Worm (Caenorhabditis elegans) whole organism, young adult: Measurements from ENCODE around the gene ttr-45.

ENCODE experiments used
- C06A6.2 ChIP-seq: fragments of 200-800 bp; sonication (Bioruptor generic); conservative IDR thresholded peaks from 2 replicates; pipeline ENCODE4 v1.3.6; 2022; ENCODE audit warnings: missing genetic modification characterization, missing compliant biosample characterization
- F10E7.11 ChIP-seq: sonication (generic microtip); optimal IDR thresholded peaks from 2 replicates; lab custom pipeline; 2017; ENCODE audit warnings: mild to moderate bottlenecking, missing genetic modification characterization, moderate library complexity, missing compliant biosample characterization
- F23B12.7 ChIP-seq: sonication (generic microtip); optimal IDR thresholded peaks from 2 replicates; lab custom pipeline; 2017; ENCODE audit warnings: missing genetic modification characterization, mild to moderate bottlenecking, missing compliant biosample characterization, antibody characterized with exemption, moderate library complexity; ENCODE audit not compliant: insufficient read depth
- aptf-2 ChIP-seq: fragments of 200-800 bp; sonication (Bioruptor generic); conservative IDR thresholded peaks from 2 replicates; pipeline ENCODE4 v1.3.6; 2022; ENCODE audit warnings: missing genetic modification reagents, missing genetic modification characterization, missing compliant biosample characterization
- atf-7 ChIP-seq: sonication (generic microtip); optimal IDR thresholded peaks from 2 replicates; lab custom pipeline; 2017; ENCODE audit warnings: mild to moderate bottlenecking, missing genetic modification characterization, missing compliant biosample characterization
- attf-3 ChIP-seq: fragments of 200-800 bp; sonication (Bioruptor generic); conservative IDR thresholded peaks from 2 replicates; pipeline ENCODE4 v1.3.6; 2022; ENCODE audit warnings: missing genetic modification reagents, missing genetic modification characterization, missing compliant biosample characterization
- cebp-1 ChIP-seq, 2 experiments: fragments of 200-800 bp in 1 of 2; sonication (Bioruptor generic) in 1 of 2; sonication (generic microtip) in 1 of 2; IDR thresholded peaks in 1 of 2; optimal IDR thresholded peaks in 1 of 2; 2 replicates each; pipeline versions ENCODE4 v1.3.6 to Lab custom; 2017 to 2022; ENCODE audit warnings: missing compliant biosample characterization in 2 of 2, missing genetic modification characterization in 2 of 2, mild to moderate bottlenecking in 1 of 2, missing genetic modification reagents in 1 of 2, moderate library complexity in 1 of 2
- ceh-40 ChIP-seq: fragments of 200-800 bp; sonication (Bioruptor generic); IDR thresholded peaks from 2 replicates; pipeline ENCODE4 v1.3.6; 2022; ENCODE audit warnings: missing genetic modification characterization, missing compliant biosample characterization
- ets-4 ChIP-seq: fragments of 200-800 bp; sonication (Bioruptor generic); optimal IDR thresholded peaks from 2 replicates; lab custom pipeline; 2018; ENCODE audit warnings: mild to moderate bottlenecking, missing genetic modification characterization, missing compliant biosample characterization
- lin-26 ChIP-seq: fragments of 200-800 bp; sonication (Bioruptor generic); IDR thresholded peaks from 2 replicates; pipeline ENCODE4 v1.3.6; 2022; ENCODE audit warnings: missing genetic modification reagents, missing genetic modification characterization, missing compliant biosample characterization
- nfya-1 ChIP-seq: sonication (generic microtip); optimal IDR thresholded peaks from 2 replicates; lab custom pipeline; 2017; ENCODE audit warnings: antibody characterized with exemption, missing compliant biosample characterization, missing genetic modification characterization, borderline replicate concordance; ENCODE audit not compliant: insufficient read depth
- nhr-90 ChIP-seq: sonication (generic microtip); optimal IDR thresholded peaks from 2 replicates; lab custom pipeline; 2016; ENCODE audit warnings: missing genotype, mild to moderate bottlenecking, missing genetic modification characterization, missing compliant biosample characterization

DNA sequence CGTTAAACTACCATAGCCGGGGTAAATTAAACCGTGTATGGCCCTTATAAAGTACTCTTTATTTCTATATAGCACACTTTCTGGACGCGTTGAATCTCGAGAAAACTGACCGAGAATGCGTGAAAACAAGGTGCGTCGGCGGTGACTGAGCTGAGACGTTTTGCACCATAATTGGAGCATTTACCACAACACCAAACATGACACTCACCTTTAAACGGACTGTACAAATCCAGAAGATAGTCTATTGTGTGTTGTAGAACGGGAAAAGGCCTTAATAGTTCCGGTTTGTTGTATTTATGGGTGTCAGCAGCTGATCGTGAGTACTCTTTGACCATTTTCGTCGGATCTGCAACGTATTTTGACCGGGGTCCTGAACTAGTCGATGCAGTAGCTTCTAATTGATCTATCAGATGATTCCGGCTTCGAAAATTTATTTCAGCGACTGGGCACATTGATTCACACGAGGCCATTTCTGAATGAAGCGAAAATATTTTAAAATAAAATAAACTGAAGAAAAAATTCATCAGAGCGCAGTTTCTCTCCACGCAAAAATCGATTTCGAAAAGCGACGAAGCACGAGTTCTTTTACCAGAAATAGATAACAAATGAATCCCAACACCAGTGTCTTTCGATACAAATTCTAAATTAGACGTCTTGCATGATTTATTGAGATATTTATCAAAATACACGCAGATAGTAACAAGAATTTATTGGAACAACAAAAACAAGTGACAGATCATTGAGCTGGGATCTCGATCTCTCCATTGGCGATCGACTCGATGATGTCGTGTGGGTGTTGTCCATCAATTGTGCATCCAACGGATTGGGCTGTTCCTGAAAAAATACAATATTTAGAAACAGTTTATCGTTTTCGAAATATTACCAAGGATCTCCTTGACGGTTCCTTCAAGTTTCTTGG lies 14.8 kb upstream of the ttr-45 start, which contains the start of gene tag-115:
- no peak for TF ChIP-seq aptf-2
- no peak for TF ChIP-seq nfya-1 (tag; lab: Kevin White, UChicago)
- TF ChIP-seq ceh-40 (GFP tag; lab: Robert Waterston, UW): no peak
- peak; percentile 19 for TF ChIP-seq F10E7.11 (tag; lab: Kevin White, UChicago)
- no peak for TF ChIP-seq attf-3 (GFP tag; lab: Robert Waterston, UW)
- TF ChIP-seq nhr-90 (tag; lab: Kevin White, UChicago): peak; percentile 1
- peak; percentile 85 for TF ChIP-seq lin-26 (GFP tag; lab: Robert Waterston, UW)
- TF ChIP-seq ets-4 (GFP tag; lab: Kevin White, UChicago): no peak
- no peak for TF ChIP-seq C06A6.2 (GFP tag; lab: Robert Waterston, UW)
- TF ChIP-seq cebp-1 (GFP tag; IDR thresholded peaks at IDR 0.05; lab: Robert Waterston, UW): no peak
- TF ChIP-seq cebp-1 (tag; optimal IDR thresholded peaks at IDR 0.05; lab: Kevin White, UChicago): peak; percentile 51
- TF ChIP-seq F23B12.7 (tag; lab: Kevin White, UChicago): peak; percentile 46
- TF ChIP-seq atf-7 (tag; lab: Kevin White, UChicago): peak; percentile 22
